Worm (Caenorhabditis elegans) whole organism, L1 larva: ENCODE results near the gene C07E3.8.

Experiments
- C16A3.4 ChIP-seq: fragments of 150-350 bp; optimal IDR thresholded peaks from 2 replicates; lab custom pipeline; 2014; ENCODE audit warnings: missing biosample characterization, missing genetic modification characterization
- F16B12.6 ChIP-seq: fragments of 150-350 bp; optimal IDR thresholded peaks from 2 replicates; lab custom pipeline; 2014; ENCODE audit warnings: missing biosample characterization, missing genetic modification characterization
- Y116A8C.19 ChIP-seq: sonication (generic microtip); optimal IDR thresholded peaks from 2 replicates; lab custom pipeline; 2016; ENCODE audit warnings: missing compliant biosample characterization, missing genetic modification characterization, borderline replicate concordance
- alr-1 ChIP-seq: fragments of 200-800 bp; sonication (Bioruptor generic); optimal IDR thresholded peaks from 2 replicates; lab custom pipeline; 2018; ENCODE audit warnings: borderline replicate concordance, mild to moderate bottlenecking, missing genetic modification characterization, missing compliant biosample characterization
- aly-2 ChIP-seq: fragments of 150-350 bp; optimal IDR thresholded peaks from 2 replicates; lab custom pipeline; 2014; ENCODE audit warnings: missing biosample characterization, missing genetic modification characterization
- blmp-1 ChIP-seq: fragments of 150-350 bp; optimal IDR thresholded peaks from 2 replicates; lab custom pipeline; 2014; ENCODE audit warnings: missing biosample characterization, missing genetic modification characterization
- ceh-88 ChIP-seq: fragments of 200-800 bp; sonication (Bioruptor generic); IDR thresholded peaks from 2 replicates; pipeline ENCODE4 v1.3.6; 2022; ENCODE audit warnings: missing genetic modification characterization, missing compliant biosample characterization
- ceh-90 ChIP-seq: sonication (generic microtip); optimal IDR thresholded peaks from 2 replicates; lab custom pipeline; 2016; ENCODE audit warnings: missing genetic modification characterization, missing compliant biosample characterization
- dpl-1 ChIP-seq, 3 experiments: fragments of 150-350 bp in 2 of 3; sonication (generic microtip) in 1 of 3; optimal IDR thresholded peaks; 2 replicates each; lab custom pipeline; 2014 to 2017; ENCODE audit warnings: missing biosample characterization in 3 of 3, missing genetic modification characterization in 3 of 3, missing genetic modification reagents in 3 of 3
- dsc-1 ChIP-seq: sonication (generic microtip); optimal IDR thresholded peaks from 2 replicates; lab custom pipeline; 2016; ENCODE audit warnings: mild to moderate bottlenecking, missing genetic modification characterization, missing compliant biosample characterization
- egl-13 ChIP-seq: sonication (generic microtip); optimal IDR thresholded peaks from 2 replicates; lab custom pipeline; 2016; ENCODE audit warnings: missing genotype, missing genetic modification reagents, missing genetic modification characterization, missing compliant biosample characterization
- elt-2 ChIP-seq: sonication (generic microtip); optimal IDR thresholded peaks from 2 replicates; lab custom pipeline; 2016; ENCODE audit warnings: missing genetic modification characterization, mild to moderate bottlenecking, inconsistent platforms, missing compliant biosample characterization, missing genetic modification reagents
- ets-5 ChIP-seq: fragments of 200-800 bp; sonication (Bioruptor generic); IDR thresholded peaks from 2 replicates; pipeline ENCODE4 v1.3.6; 2022; ENCODE audit warnings: missing genetic modification characterization, missing compliant biosample characterization
- hlh-17 ChIP-seq: fragments of 200-800 bp; sonication (Bioruptor generic); optimal IDR thresholded peaks from 2 replicates; lab custom pipeline; 2018; ENCODE audit warnings: missing genetic modification characterization, mild to moderate bottlenecking, missing compliant biosample characterization, moderate library complexity, borderline replicate concordance
- hlh-4 ChIP-seq: sonication (generic microtip); optimal IDR thresholded peaks from 2 replicates; lab custom pipeline; 2016; ENCODE audit warnings: mild to moderate bottlenecking, missing genetic modification characterization, missing compliant biosample characterization
- hpl-2 ChIP-seq: fragments of 150-350 bp; optimal IDR thresholded peaks from 2 replicates; lab custom pipeline; 2014; ENCODE audit warnings: missing biosample characterization, missing genetic modification reagents, missing genetic modification characterization
- irx-1 ChIP-seq: sonication (generic microtip); optimal IDR thresholded peaks from 2 replicates; lab custom pipeline; 2016; ENCODE audit warnings: missing genetic modification characterization, missing compliant biosample characterization
- isw-1 ChIP-seq: fragments of 200-800 bp; sonication (Bioruptor generic); IDR thresholded peaks from 2 replicates; pipeline ENCODE4 v1.3.6; 2022; ENCODE audit warnings: missing genetic modification characterization, missing compliant biosample characterization
- jun-1 ChIP-seq: fragments of 150-350 bp; optimal IDR thresholded peaks from 2 replicates; lab custom pipeline; 2014; ENCODE audit warnings: missing biosample characterization, missing genetic modification reagents, missing genetic modification characterization
- lin-14 ChIP-seq: fragments of 200-800 bp; sonication (Bioruptor generic); optimal IDR thresholded peaks from 2 replicates; lab custom pipeline; 2018; ENCODE audit warnings: mild to moderate bottlenecking, missing genetic modification characterization, moderate library complexity, missing compliant biosample characterization
- lin-15B ChIP-seq: fragments of 150-350 bp; sonication (generic microtip); optimal IDR thresholded peaks from 3 replicates; lab custom pipeline; 2014; ENCODE audit warnings: missing biosample characterization, missing genetic modification characterization
- lin-35 ChIP-seq, 2 experiments: fragments of 150-350 bp; optimal IDR thresholded peaks; 2 replicates each; lab custom pipeline; 2014; ENCODE audit warnings: missing biosample characterization in 2 of 2, missing genetic modification characterization in 2 of 2, missing genetic modification reagents in 2 of 2
- lin-39 ChIP-seq: fragments of 150-350 bp; optimal IDR thresholded peaks from 2 replicates; lab custom pipeline; 2014; ENCODE audit warnings: missing biosample characterization, missing genetic modification reagents, missing genetic modification characterization
- lir-3 ChIP-seq: sonication (generic microtip); optimal IDR thresholded peaks from 2 replicates; lab custom pipeline; 2016; ENCODE audit warnings: mild to moderate bottlenecking, missing genetic modification characterization, moderate library complexity, missing compliant biosample characterization; ENCODE audit not compliant: poor library complexity
- lsy-2 ChIP-seq, 2 experiments: fragments of 150-350 bp; optimal IDR thresholded peaks; 2 replicates each; lab custom pipeline; 2014; ENCODE audit warnings: missing biosample characterization in 2 of 2, missing genetic modification characterization in 2 of 2
- mab-9 ChIP-seq: fragments of 200-800 bp; sonication (Bioruptor generic); IDR thresholded peaks from 2 replicates; pipeline ENCODE4 v1.3.6; 2022; ENCODE audit warnings: missing genetic modification reagents, missing genetic modification characterization, missing compliant biosample characterization
- mdl-1 ChIP-seq, 2 experiments: fragments of 150-350 bp; optimal IDR thresholded peaks; 2 replicates each; lab custom pipeline; 2014 to 2017; ENCODE audit warnings: missing biosample characterization in 2 of 2, missing genetic modification characterization in 2 of 2, inconsistent platforms in 1 of 2
- mep-1 ChIP-seq: fragments of 150-350 bp; optimal IDR thresholded peaks from 2 replicates; lab custom pipeline; 2014; ENCODE audit warnings: missing biosample characterization, missing genetic modification characterization
- nhr-11 ChIP-seq: fragments of 150-350 bp; optimal IDR thresholded peaks from 2 replicates; lab custom pipeline; 2014; ENCODE audit warnings: missing biosample characterization, missing genetic modification characterization
- nhr-12 ChIP-seq: sonication (generic microtip); optimal IDR thresholded peaks from 2 replicates; lab custom pipeline; 2017; ENCODE audit warnings: missing biosample characterization, missing genetic modification characterization
- nhr-19 ChIP-seq: fragments of 200-800 bp; sonication (Bioruptor generic); conservative IDR thresholded peaks from 2 replicates; pipeline ENCODE4 v1.3.6; 2022; ENCODE audit warnings: missing genetic modification characterization, missing compliant biosample characterization
- nhr-237 ChIP-seq: fragments of 150-350 bp; optimal IDR thresholded peaks from 2 replicates; lab custom pipeline; 2014; ENCODE audit warnings: missing biosample characterization, missing genetic modification characterization
- nhr-47 ChIP-seq: sonication (generic microtip); optimal IDR thresholded peaks from 2 replicates; lab custom pipeline; 2016; ENCODE audit warnings: mild to moderate bottlenecking, missing genetic modification characterization, moderate library complexity, missing compliant biosample characterization
- nhr-71 ChIP-seq: sonication (generic microtip); optimal IDR thresholded peaks from 2 replicates; lab custom pipeline; 2016; ENCODE audit warnings: mild to moderate bottlenecking, missing genetic modification characterization, moderate library complexity, missing compliant biosample characterization
- nhr-77 ChIP-seq: fragments of 150-350 bp; optimal IDR thresholded peaks from 2 replicates; lab custom pipeline; 2014; ENCODE audit warnings: missing biosample characterization, missing genetic modification characterization
- nhr-84 ChIP-seq: sonication (generic microtip); optimal IDR thresholded peaks from 2 replicates; lab custom pipeline; 2017; ENCODE audit warnings: missing biosample characterization, missing genetic modification characterization
- nhr-85 ChIP-seq: sonication (generic microtip); peaks from one replicate; lab custom pipeline; 2016; ENCODE audit warnings: missing genetic modification characterization, inconsistent platforms, missing compliant biosample characterization
- nhr-90 ChIP-seq: sonication (generic microtip); optimal IDR thresholded peaks from 2 replicates; lab custom pipeline; 2016; ENCODE audit warnings: mild to moderate bottlenecking, missing genetic modification characterization, missing compliant biosample characterization; ENCODE audit not compliant: poor library complexity
- pag-3 ChIP-seq: sonication (generic microtip); optimal IDR thresholded peaks from 2 replicates; lab custom pipeline; 2017; ENCODE audit warnings: missing genetic modification characterization, mild to moderate bottlenecking, missing compliant biosample characterization, antibody characterized with exemption, borderline replicate concordance; ENCODE audit not compliant: insufficient read depth
- pqm-1 ChIP-seq: sonication (generic microtip); optimal IDR thresholded peaks from 3 replicates; lab custom pipeline; 2017; ENCODE audit warnings: missing biosample characterization, missing genetic modification characterization
- skn-1 ChIP-seq: fragments of 150-350 bp; optimal IDR thresholded peaks from 2 replicates; lab custom pipeline; 2014; ENCODE audit warnings: missing biosample characterization, missing genetic modification characterization
- snpc-4 ChIP-seq: fragments of 150-350 bp; optimal IDR thresholded peaks from 2 replicates; lab custom pipeline; 2014; ENCODE audit warnings: missing biosample characterization, missing genetic modification characterization
- snu-23 ChIP-seq: sonication (generic microtip); optimal IDR thresholded peaks from 2 replicates; lab custom pipeline; 2016; ENCODE audit warnings: missing genetic modification characterization, missing compliant biosample characterization
- sox-4 ChIP-seq: sonication (generic microtip); optimal IDR thresholded peaks from 2 replicates; lab custom pipeline; 2016; ENCODE audit warnings: missing genetic modification characterization, missing compliant biosample characterization
- sptf-1 ChIP-seq: fragments of 150-350 bp; optimal IDR thresholded peaks from 2 replicates; lab custom pipeline; 2014; ENCODE audit warnings: missing biosample characterization, missing genetic modification characterization
- swsn-7 ChIP-seq: sonication (generic microtip); optimal IDR thresholded peaks from 2 replicates; lab custom pipeline; 2016; ENCODE audit warnings: missing genetic modification characterization, missing compliant biosample characterization
- tbx-2 ChIP-seq: sonication (generic microtip); optimal IDR thresholded peaks from 2 replicates; lab custom pipeline; 2016; ENCODE audit warnings: missing genetic modification characterization, missing compliant biosample characterization
- tlp-1 ChIP-seq: fragments of 150-350 bp; optimal IDR thresholded peaks from 2 replicates; lab custom pipeline; 2014; ENCODE audit warnings: missing biosample characterization, missing genetic modification characterization
- unc-130 ChIP-seq: fragments of 150-350 bp; optimal IDR thresholded peaks from 2 replicates; lab custom pipeline; 2017; ENCODE audit warnings: missing biosample characterization, missing genetic modification characterization, inconsistent platforms
- unc-62 ChIP-seq: fragments of 150-350 bp; optimal IDR thresholded peaks from 2 replicates; lab custom pipeline; 2014; ENCODE audit warnings: missing biosample characterization, missing genetic modification reagents, missing genetic modification characterization
- unc-98 ChIP-seq: fragments of 200-800 bp; sonication (Bioruptor generic); IDR thresholded peaks from 2 replicates; pipeline ENCODE4 v1.3.6; 2022; ENCODE audit warnings: missing genetic modification characterization, missing compliant biosample characterization
- xbp-1 ChIP-seq: sonication (generic microtip); optimal IDR thresholded peaks from 2 replicates; lab custom pipeline; 2016; ENCODE audit warnings: missing genetic modification characterization, missing compliant biosample characterization
- zip-4 ChIP-seq: fragments of 200-800 bp; sonication (Bioruptor generic); optimal IDR thresholded peaks from 2 replicates; lab custom pipeline; 2018; ENCODE audit warnings: mild to moderate bottlenecking, missing genetic modification characterization, moderate library complexity, missing compliant biosample characterization

The C07E3.8 gene

ce11 chrII:10373536-10374169, 21.6 kb downstream of the C07E3.8 start (continued):
- TF ChIP-seq snu-23 (GFP tag; lab: Kevin White, UChicago) = peak; percentile 10
- no peak for TF ChIP-seq tbx-2 (tag; lab: Kevin White, UChicago)
- TF ChIP-seq sptf-1 (tag; lab: Kevin White, UChicago) = no peak
- TF ChIP-seq skn-1 (tag; lab: Kevin White, UChicago) = no peak
- no peak for TF ChIP-seq nhr-85
- no peak for TF ChIP-seq nhr-77 (tag; lab: Kevin White, UChicago)
- no peak for TF ChIP-seq hlh-4 (tag; lab: Kevin White, UChicago)
- TF ChIP-seq lin-39 (tag; lab: Kevin White, UChicago) = no peak
- TF ChIP-seq irx-1 (tag; lab: Kevin White, UChicago) = no peak
- no peak for TF ChIP-seq alr-1 (tag; lab: Kevin White, UChicago)
- peak; percentile 26 for TF ChIP-seq mep-1
- TF ChIP-seq unc-130 (tag; lab: Kevin White, UChicago) = no peak
- no peak for TF ChIP-seq xbp-1
- TF ChIP-seq swsn-7 (tag; lab: Kevin White, UChicago) = peak; percentile 13
- TF ChIP-seq blmp-1 (tag; lab: Kevin White, UChicago) = peak; percentile 38
- no peak for TF ChIP-seq snpc-4 (tag; lab: Kevin White, UChicago)
- TF ChIP-seq nhr-84 = no peak
- TF ChIP-seq lin-14 (GFP tag; lab: Kevin White, UChicago) = peak; percentile 68
- TF ChIP-seq sox-4 = no peak
- TF ChIP-seq lin-35 (GFP tag; optimal IDR thresholded peaks at IDR 0.05; lab: Kevin White, UChicago) = no peak
- TF ChIP-seq isw-1 (GFP tag; lab: Robert Waterston, UW) = no peak
- no peak for TF ChIP-seq ceh-90 (tag; lab: Kevin White, UChicago)
- no peak for TF ChIP-seq pag-3 (tag; lab: Kevin White, UChicago)
- TF ChIP-seq dpl-1 (GFP tag; optimal IDR thresholded peaks at IDR 0.05; lab: Kevin White, UChicago) = no peak
- TF ChIP-seq nhr-71 (tag; lab: Kevin White, UChicago) = no peak
- no peak for TF ChIP-seq lir-3 (tag; lab: Kevin White, UChicago)
- TF ChIP-seq nhr-237 (tag; lab: Kevin White, UChicago) = no peak
- TF ChIP-seq zip-4 (GFP tag; lab: Kevin White, UChicago) = no peak
- no peak for TF ChIP-seq lin-15B
- no peak for TF ChIP-seq ceh-88 (GFP tag; lab: Robert Waterston, UW)
- TF ChIP-seq F16B12.6 (tag; lab: Kevin White, UChicago) = no peak
- no peak for TF ChIP-seq mdl-1 (tag; optimal IDR thresholded peaks at IDR 0.05; lab: Kevin White, UChicago)
- no peak for TF ChIP-seq jun-1 (tag; lab: Kevin White, UChicago)
- TF ChIP-seq unc-98 = no peak
- TF ChIP-seq tlp-1 (tag; lab: Kevin White, UChicago) = no peak
- no peak for TF ChIP-seq hpl-2
- TF ChIP-seq mab-9 (GFP tag; lab: Robert Waterston, UW) = no peak
- TF ChIP-seq nhr-90 = no peak
- peak; percentile 9 for TF ChIP-seq dsc-1 (tag; lab: Kevin White, UChicago)
- no peak for TF ChIP-seq Y116A8C.19 (tag; lab: Kevin White, UChicago)
- no peak for TF ChIP-seq egl-13 (tag; lab: Kevin White, UChicago)
- no peak for TF ChIP-seq pqm-1 (tag; lab: Kevin White, UChicago)
- TF ChIP-seq elt-2 = no peak
- TF ChIP-seq ets-5 (GFP tag; lab: Robert Waterston, UW) = no peak
- TF ChIP-seq nhr-11 (tag; lab: Kevin White, UChicago) = no peak
- TF ChIP-seq unc-62 (GFP tag; lab: Kevin White, UChicago) = no peak
- peak in 1 of 2 experiments; percentile 9 for TF ChIP-seq lsy-2 (tag; optimal IDR thresholded peaks at IDR 0.05; lab: Kevin White, UChicago)
- peak; percentile 13 for TF ChIP-seq nhr-47 (tag; lab: Kevin White, UChicago)
- TF ChIP-seq C16A3.4 = no peak
- TF ChIP-seq aly-2 (tag; lab: Kevin White, UChicago) = no peak
- no peak for TF ChIP-seq nhr-12 (tag; lab: Kevin White, UChicago)
- no peak for TF ChIP-seq hlh-17 (GFP tag; lab: Kevin White, UChicago)
- TF ChIP-seq nhr-19 (GFP tag; lab: Robert Waterston, UW) = no peak
